Worm (Caenorhabditis elegans) whole organism, midembryonic: ENCODE measurements around the gene Y46G5A.38.

Experiments used
- T22C8.4 ChIP-seq: fragments of 200-800 bp; sonication (Bioruptor generic); IDR thresholded peaks from 2 replicates; pipeline ENCODE4 v1.3.6; 2022; ENCODE audit warnings: missing genetic modification characterization, missing compliant biosample characterization
- cog-1 ChIP-seq: sonication (generic microtip); optimal IDR thresholded peaks from 2 replicates; lab custom pipeline; 2016; ENCODE audit warnings: missing genetic modification characterization, missing compliant biosample characterization
- flt-1 ChIP-seq: fragments of 200-800 bp; sonication (Bioruptor generic); IDR thresholded peaks from 2 replicates; pipeline ENCODE4 v1.3.6; 2022; ENCODE audit warnings: missing genetic modification characterization, missing compliant biosample characterization
- klf-2 ChIP-seq: fragments of 200-800 bp; sonication (Bioruptor generic); conservative IDR thresholded peaks from 2 replicates; pipeline ENCODE4 v1.3.6; 2022; ENCODE audit warnings: missing genetic modification reagents, missing genetic modification characterization, missing compliant biosample characterization
- med-1 ChIP-seq: sonication (generic microtip); optimal IDR thresholded peaks from 2 replicates; lab custom pipeline; 2017; ENCODE audit warnings: missing genetic modification characterization, mild to moderate bottlenecking, missing compliant biosample characterization, antibody characterized with exemption, missing genetic modification reagents; ENCODE audit not compliant: insufficient read depth
- ref-1 ChIP-seq: fragments of 200-800 bp; sonication (Bioruptor generic); conservative IDR thresholded peaks from 2 replicates; pipeline ENCODE4 v1.3.6; 2022; ENCODE audit warnings: missing genetic modification reagents, missing genetic modification characterization, missing compliant biosample characterization
- tab-1 ChIP-seq: fragments of 200-800 bp; sonication (Bioruptor generic); IDR thresholded peaks from 2 replicates; pipeline ENCODE4 v1.3.6; 2022; ENCODE audit warnings: missing genetic modification characterization, missing compliant biosample characterization
- ztf-23 ChIP-seq: fragments of 200-800 bp; sonication (Bioruptor generic); IDR thresholded peaks from 2 replicates; pipeline ENCODE4 v1.3.6; 2022; ENCODE audit warnings: missing genetic modification reagents, missing genetic modification characterization, missing compliant biosample characterization
- ztf-29 ChIP-seq: fragments of 200-800 bp; sonication (Bioruptor generic); IDR thresholded peaks from 2 replicates; pipeline ENCODE4 v1.3.6; 2022; ENCODE audit warnings: missing genetic modification reagents, missing genetic modification characterization, missing compliant biosample characterization

Gene Y46G5A.38

ce11 chrII:12816412-12817146 lies 10.3 kb upstream of the Y46G5A.38 start, which contains the start of gene acl-7:
Gene acl-7 (minus strand): TSS chrII:12816462.
- no peak for TF ChIP-seq flt-1 (GFP tag; lab: Robert Waterston, UW)
- TF ChIP-seq med-1 (GFP tag; lab: Kevin White, UChicago), result no peak
- TF ChIP-seq klf-2, result no peak
- no peak for TF ChIP-seq tab-1 (GFP tag; lab: Robert Waterston, UW)
- no peak for TF ChIP-seq ref-1 (GFP tag; lab: Robert Waterston, UW)
- TF ChIP-seq cog-1 (tag; lab: Kevin White, UChicago), result no peak
- TF ChIP-seq T22C8.4, result no peak
- no peak for TF ChIP-seq ztf-29 (GFP tag; lab: Robert Waterston, UW)
- no peak for TF ChIP-seq ztf-23 (GFP tag; lab: Robert Waterston, UW)

- TF ChIP-seq med-1 (GFP tag; lab: Kevin White, UChicago), result no peak
- TF ChIP-seq ref-1 (GFP tag; lab: Robert Waterston, UW), result no peak
- TF ChIP-seq klf-2, result no peak
- no peak for TF ChIP-seq ztf-23 (GFP tag; lab: Robert Waterston, UW)
- TF ChIP-seq flt-1 (GFP tag; lab: Robert Waterston, UW), result no peak
Observed at ce11 chrII:12818488-12818887, 8.4 kb upstream of the Y46G5A.38 start, which contains the start of gene Y46G5A.22. Gene Y46G5A.22 (minus strand): TSS chrII:12818588.

ce11 chrII:12819979-12820378 lies 6.9 kb upstream of the Y46G5A.38 start:
- TF ChIP-seq tab-1 (GFP tag; lab: Robert Waterston, UW) (no peak), cog-1 (tag; lab: Kevin White, UChicago) (no peak), ztf-23 (GFP tag; lab: Robert Waterston, UW) (no peak), klf-2 (no peak), T22C8.4 (no peak), ref-1 (GFP tag; lab: Robert Waterston, UW) (no peak)

- no peak for TF ChIP-seq ztf-23 (GFP tag; lab: Robert Waterston, UW)
- no peak for TF ChIP-seq klf-2
- no peak for TF ChIP-seq tab-1 (GFP tag; lab: Robert Waterston, UW)
- TF ChIP-seq T22C8.4, result no peak
- no peak for TF ChIP-seq flt-1 (GFP tag; lab: Robert Waterston, UW)
- no peak for TF ChIP-seq ref-1 (GFP tag; lab: Robert Waterston, UW)
- no peak for TF ChIP-seq cog-1 (tag; lab: Kevin White, UChicago)
- no peak for TF ChIP-seq med-1 (GFP tag; lab: Kevin White, UChicago)
- no peak for TF ChIP-seq ztf-29 (GFP tag; lab: Robert Waterston, UW)
Observed at ce11 chrII:12823437-12823836, 3.4 kb upstream of the Y46G5A.38 start, which contains the start of gene Y46G5A.36. Gene Y46G5A.36 (plus strand): TSS chrII:12823679.

- TF ChIP-seq T22C8.4 (no peak), ztf-29 (GFP tag; lab: Robert Waterston, UW) (peak; percentile 42; the same call in 1 of the 2 replicates), ztf-23 (GFP tag; lab: Robert Waterston, UW) (no peak), tab-1 (GFP tag; lab: Robert Waterston, UW) (no peak), flt-1 (GFP tag; lab: Robert Waterston, UW) (no peak)
Observed at ce11 chrII:12824463-12824862, 2.4 kb upstream of the Y46G5A.38 start.

- TF ChIP-seq ztf-23 (GFP tag; lab: Robert Waterston, UW), result no peak
- TF ChIP-seq T22C8.4, result no peak
- TF ChIP-seq ztf-29 (GFP tag; lab: Robert Waterston, UW), result no peak
- no peak for TF ChIP-seq flt-1 (GFP tag; lab: Robert Waterston, UW)
Observed at ce11 chrII:12828863-12829262, 2.0 kb downstream of the Y46G5A.38 start, which contains the start of gene Y46G5A.23. Gene Y46G5A.23 (minus strand): TSS chrII:12828963.

ce11 chrII:12830347-12830746 lies 3.5 kb downstream of the Y46G5A.38 start, which contains the start of gene bcmo-1:
Gene bcmo-1 (plus strand): TSS chrII:12830676.
- TF ChIP-seq flt-1 (GFP tag; lab: Robert Waterston, UW), result no peak
- no peak for TF ChIP-seq ztf-23 (GFP tag; lab: Robert Waterston, UW)
- TF ChIP-seq klf-2, result no peak
- no peak for TF ChIP-seq ztf-29 (GFP tag; lab: Robert Waterston, UW)
- no peak for TF ChIP-seq tab-1 (GFP tag; lab: Robert Waterston, UW)
- no peak for TF ChIP-seq ref-1 (GFP tag; lab: Robert Waterston, UW)
- TF ChIP-seq med-1 (GFP tag; lab: Kevin White, UChicago), result no peak
- no peak for TF ChIP-seq T22C8.4

ce11 chrII:12840057-12840456 lies 13.2 kb downstream of the Y46G5A.38 start, which contains the start of gene lgc-35:
Gene lgc-35 (minus strand): TSS chrII:12840157.
- TF ChIP-seq tab-1 (GFP tag; lab: Robert Waterston, UW) (no peak), ref-1 (GFP tag; lab: Robert Waterston, UW) (no peak), med-1 (GFP tag; lab: Kevin White, UChicago) (no peak), ztf-29 (GFP tag; lab: Robert Waterston, UW) (no peak), cog-1 (tag; lab: Kevin White, UChicago) (no peak), T22C8.4 (no peak), ztf-23 (GFP tag; lab: Robert Waterston, UW) (no peak), flt-1 (GFP tag; lab: Robert Waterston, UW) (no peak), klf-2 (no peak)

ce11 chrII:12847736-12848135 lies 20.9 kb downstream of the Y46G5A.38 start, which contains the start of gene pes-10:
Gene pes-10 (minus strand): TSS chrII:12847836.
- TF ChIP-seq T22C8.4 (no peak), cog-1 (tag; lab: Kevin White, UChicago) (no peak), klf-2 (no peak), tab-1 (GFP tag; lab: Robert Waterston, UW) (no peak), med-1 (GFP tag; lab: Kevin White, UChicago) (no peak)

ce11 chrII:12850129-12850528 lies 23.3 kb downstream of the Y46G5A.38 start, which contains the start of gene Y46G5A.28:
Gene Y46G5A.28 (plus strand): TSS chrII:12850429.
- TF ChIP-seq ztf-23 (GFP tag; lab: Robert Waterston, UW), result no peak
- no peak for TF ChIP-seq T22C8.4
- no peak for TF ChIP-seq cog-1 (tag; lab: Kevin White, UChicago)
- TF ChIP-seq flt-1 (GFP tag; lab: Robert Waterston, UW), result no peak
- TF ChIP-seq ztf-29 (GFP tag; lab: Robert Waterston, UW), result no peak
- no peak for TF ChIP-seq tab-1 (GFP tag; lab: Robert Waterston, UW)
- TF ChIP-seq med-1 (GFP tag; lab: Kevin White, UChicago), result no peak
- no peak for TF ChIP-seq ref-1 (GFP tag; lab: Robert Waterston, UW)
- no peak for TF ChIP-seq klf-2
